Fruit fly (Drosophila melanogaster) Kc167 (cell line): ENCODE data around the gene CG14416.

Experiments used
- Myc ChIP-seq: fragments of >200 bp; optimal IDR thresholded peaks from 2 replicates; lab custom pipeline; 2017; ENCODE audit warnings: missing external identifiers
- Sin3A ChIP-seq: fragments of >200 bp; optimal IDR thresholded peaks from 2 replicates; lab custom pipeline; 2018; ENCODE audit warnings: missing external identifiers
- h ChIP-seq: fragments of >200 bp; optimal IDR thresholded peaks from 3 replicates; lab custom pipeline; 2018; ENCODE audit warnings: missing external identifiers
- insv ChIP-seq: fragments of >200 bp; optimal IDR thresholded peaks from 3 replicates; lab custom pipeline; 2018; ENCODE audit warnings: missing external identifiers
- psq ChIP-seq: fragments of >200 bp; optimal IDR thresholded peaks from 2 replicates; lab custom pipeline; 2017; ENCODE audit warnings: missing external identifiers
- ttk ChIP-seq: sonication (Bioruptor generic); optimal IDR thresholded peaks from 2 replicates; lab custom pipeline; 2017; ENCODE audit warnings: missing external identifiers

Gene CG14416

DNA sequence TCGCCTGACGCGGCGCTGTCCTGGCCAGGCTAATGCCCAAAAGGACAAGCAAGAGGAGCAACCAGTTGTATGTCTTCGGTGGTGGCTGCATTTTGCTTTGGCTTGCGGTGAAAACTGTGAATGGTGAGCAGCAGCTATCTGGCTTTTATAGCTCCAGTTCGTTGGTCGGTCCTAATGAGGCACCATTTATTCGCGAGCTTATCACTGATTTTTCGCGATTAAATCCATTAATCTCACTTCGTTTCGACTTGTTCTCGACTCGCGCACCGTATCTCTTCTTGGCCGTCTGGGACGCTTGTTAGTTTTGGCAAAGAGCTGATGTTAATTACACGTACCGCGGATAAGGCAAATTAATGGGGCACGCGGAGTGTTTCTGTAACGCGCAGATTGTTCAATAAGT is 3.8 kb upstream of the CG14416 start, which contains the start of gene CG14417:
TSS of gene CG14417 (minus strand) at position 101 of the 400 bp plus-strand sequence.
- no peak for TF ChIP-seq Myc (lab: Kevin White, UChicago)
- no peak for TF ChIP-seq h (lab: Kevin White, UChicago)
- no peak for TF ChIP-seq insv (lab: Kevin White, UChicago)
- TF ChIP-seq ttk (lab: Kevin White, UChicago): no peak
- no peak for TF ChIP-seq psq (lab: Kevin White, UChicago)

dm6 chrX:2869430-2869829 is 3.2 kb downstream of the CG14416 start:
- TF ChIP-seq Sin3A (lab: Kevin White, UChicago): no peak
- TF ChIP-seq h (lab: Kevin White, UChicago): no peak
- no peak for TF ChIP-seq ttk (lab: Kevin White, UChicago)
- TF ChIP-seq insv (lab: Kevin White, UChicago): no peak
- no peak for TF ChIP-seq psq (lab: Kevin White, UChicago)
- no peak for TF ChIP-seq Myc (lab: Kevin White, UChicago)

- TF ChIP-seq psq (lab: Kevin White, UChicago) (no peak), h (lab: Kevin White, UChicago) (no peak), Myc (lab: Kevin White, UChicago) (no peak), Sin3A (lab: Kevin White, UChicago) (no peak), insv (lab: Kevin White, UChicago) (no peak), ttk (lab: Kevin White, UChicago) (no peak)
Observed at dm6 chrX:2860955-2861354, 11.7 kb downstream of the CG14416 start.
